Fruit fly (Drosophila melanogaster) Kc167 (cell line): ENCODE measurements around the gene CG14650.

Experiments
- Sin3A ChIP-seq: fragments of >200 bp; optimal IDR thresholded peaks from 2 replicates; lab custom pipeline; 2018; ENCODE audit warnings: missing external identifiers
- h ChIP-seq: fragments of >200 bp; optimal IDR thresholded peaks from 3 replicates; lab custom pipeline; 2018; ENCODE audit warnings: missing external identifiers
- insv ChIP-seq: fragments of >200 bp; optimal IDR thresholded peaks from 3 replicates; lab custom pipeline; 2018; ENCODE audit warnings: missing external identifiers
- psq ChIP-seq: fragments of >200 bp; optimal IDR thresholded peaks from 2 replicates; lab custom pipeline; 2017; ENCODE audit warnings: missing external identifiers

- TF ChIP-seq h (lab: Kevin White, UChicago) = no peak
- no peak for TF ChIP-seq insv
- no peak for TF ChIP-seq psq (lab: Kevin White, UChicago)
- no peak for TF ChIP-seq Sin3A
Measured at dm6 chr3R:4394654-4395581, 42.3 kb upstream of the CG14650 start.
